Fruit fly (Drosophila melanogaster) whole organism, adult: ENCODE data around the gene CG33689.
A peak's percentile ranks its signal among the peaks of the same experiment; 100 is the strongest.

Experiments used
- CG11617 ChIP-seq: fragments of 200-800 bp; sonication (Bioruptor generic); optimal IDR thresholded peaks from 2 replicates; lab custom pipeline; 2017; ENCODE audit warnings: mild to moderate bottlenecking, missing biosample characterization, missing genetic modification reagents, missing genetic modification characterization
- CG12768 ChIP-seq: fragments of 200-800 bp; sonication (Bioruptor generic); optimal IDR thresholded peaks from 2 replicates; lab custom pipeline; 2017; ENCODE audit warnings: missing biosample characterization, missing genetic modification characterization, mild to moderate bottlenecking, moderate library complexity, missing genetic modification reagents
- CG14711 ChIP-seq: fragments of 200-800 bp; sonication (Bioruptor generic); optimal IDR thresholded peaks from 2 replicates; lab custom pipeline; 2018; ENCODE audit warnings: missing biosample characterization, mild to moderate bottlenecking, missing genetic modification characterization, moderate library complexity
- CG1620 ChIP-seq: fragments of 200-800 bp; sonication (Bioruptor generic); optimal IDR thresholded peaks from 2 replicates; lab custom pipeline; 2016; ENCODE audit warnings: missing biosample characterization, missing genetic modification characterization
- CG33017 ChIP-seq: fragments of 200-800 bp; sonication (Bioruptor generic); optimal IDR thresholded peaks from 2 replicates; lab custom pipeline; 2018; ENCODE audit warnings: missing biosample characterization, mild to moderate bottlenecking, missing genetic modification characterization, moderate library complexity
- CG5204 ChIP-seq: fragments of 200-800 bp; sonication (Bioruptor generic); optimal IDR thresholded peaks from 2 replicates; lab custom pipeline; 2016; ENCODE audit warnings: missing biosample characterization, missing genetic modification characterization
- CG7045 ChIP-seq: fragments of 200-800 bp; sonication (Bioruptor generic); optimal IDR thresholded peaks from 2 replicates; lab custom pipeline; 2017; ENCODE audit warnings: missing biosample characterization, mild to moderate bottlenecking, missing genetic modification characterization
- CG7101 ChIP-seq: fragments of 200-800 bp; sonication (Bioruptor generic); optimal IDR thresholded peaks from 2 replicates; lab custom pipeline; 2018; ENCODE audit warnings: missing biosample characterization, mild to moderate bottlenecking, missing genetic modification characterization, moderate library complexity
- Clk ChIP-seq: fragments of 200-800 bp; sonication (Bioruptor generic); optimal IDR thresholded peaks from 2 replicates; lab custom pipeline; 2017; ENCODE audit warnings: missing biosample characterization, missing genetic modification characterization
- Crg-1 ChIP-seq: fragments of 200-800 bp; sonication (Bioruptor generic); optimal IDR thresholded peaks from 2 replicates; lab custom pipeline; 2016; ENCODE audit warnings: missing biosample characterization, missing genetic modification characterization
- Hr96 ChIP-seq: fragments of 200-800 bp; sonication (Bioruptor generic); optimal IDR thresholded peaks from 2 replicates; lab custom pipeline; 2016; ENCODE audit warnings: missing biosample characterization, missing genetic modification characterization
- Mnt ChIP-seq: fragments of 200-800 bp; sonication (Bioruptor generic); optimal IDR thresholded peaks from 2 replicates; lab custom pipeline; 2016; ENCODE audit warnings: missing biosample characterization, mild to moderate bottlenecking, missing genetic modification characterization
- bab1 ChIP-seq: fragments of 200-800 bp; sonication (Bioruptor generic); optimal IDR thresholded peaks from 3 replicates; lab custom pipeline; 2019; ENCODE audit warnings: missing biosample characterization, mild to moderate bottlenecking, missing genetic modification characterization, moderate library complexity
- cic ChIP-seq: fragments of 200-800 bp; sonication (Bioruptor generic); optimal IDR thresholded peaks from 2 replicates; lab custom pipeline; 2017; ENCODE audit warnings: missing biosample characterization, mild to moderate bottlenecking, missing genetic modification characterization, moderate library complexity
- cnc ChIP-seq, 2 experiments: fragments of >200 bp; optimal IDR thresholded peaks; 2 replicates each; lab custom pipeline; 2017
- kay ChIP-seq: fragments of 200-800 bp; sonication (Bioruptor generic); peaks from one replicate; lab custom pipeline; 2016; ENCODE audit warnings: missing biosample characterization, missing genetic modification characterization, borderline replicate concordance
- ovo ChIP-seq: fragments of 200-800 bp; sonication (Bioruptor generic); optimal IDR thresholded peaks from 2 replicates; lab custom pipeline; 2016; ENCODE audit warnings: missing biosample characterization, missing genetic modification characterization
- pad ChIP-seq: fragments of 200-800 bp; sonication (Bioruptor generic); optimal IDR thresholded peaks from 3 replicates; lab custom pipeline; 2017; ENCODE audit warnings: missing biosample characterization, missing genetic modification characterization, mild to moderate bottlenecking, moderate library complexity, missing genetic modification reagents
- tj ChIP-seq: fragments of 200-800 bp; sonication (Bioruptor generic); optimal IDR thresholded peaks from 3 replicates; lab custom pipeline; 2017; ENCODE audit warnings: missing biosample characterization, mild to moderate bottlenecking, missing genetic modification characterization, moderate library complexity
- toe ChIP-seq: fragments of 200-800 bp; sonication (Bioruptor generic); optimal IDR thresholded peaks from 2 replicates; lab custom pipeline; 2016; ENCODE audit warnings: missing biosample characterization, missing genetic modification characterization

Gene CG33689

dm6 chr3L:16176492-16176891, 23.5 kb upstream of the CG33689 start:
- no peak for TF ChIP-seq CG33017 (tag; lab: Kevin White, UChicago)
- TF ChIP-seq pad = no peak
- TF ChIP-seq CG5204 = no peak
- no peak for TF ChIP-seq ovo (GFP tag; lab: Kevin White, UChicago)
- TF ChIP-seq cnc (optimal IDR thresholded peaks at IDR 0.05; lab: Kevin White, UChicago) = no peak
- TF ChIP-seq tj (GFP tag; lab: Kevin White, UChicago) = no peak
- no peak for TF ChIP-seq CG12768 (GFP tag; lab: Kevin White, UChicago)
- no peak for TF ChIP-seq cic (GFP tag; lab: Kevin White, UChicago)

dm6 chr3L:16177309-16177708, 22.7 kb upstream of the CG33689 start:
- TF ChIP-seq Hr96 (no peak), CG12768 (GFP tag; lab: Kevin White, UChicago) (no peak), CG33017 (tag; lab: Kevin White, UChicago) (no peak), tj (GFP tag; lab: Kevin White, UChicago) (no peak), CG11617 (GFP tag; lab: Kevin White, UChicago) (no peak), Clk (GFP tag; lab: Kevin White, UChicago) (no peak), Crg-1 (GFP tag; lab: Kevin White, UChicago) (no peak), ovo (GFP tag; lab: Kevin White, UChicago) (no peak)

dm6 chr3L:16177751-16178150, 22.3 kb upstream of the CG33689 start:
- no peak for TF ChIP-seq Hr96
- no peak for TF ChIP-seq pad
- no peak for TF ChIP-seq CG11617 (GFP tag; lab: Kevin White, UChicago)
- TF ChIP-seq CG1620 = no peak
- TF ChIP-seq CG12768 (GFP tag; lab: Kevin White, UChicago) = no peak
- TF ChIP-seq ovo (GFP tag; lab: Kevin White, UChicago) = no peak
- no peak for TF ChIP-seq toe (GFP tag; lab: Kevin White, UChicago)
- no peak for TF ChIP-seq bab1
- TF ChIP-seq Mnt = no peak

- peak; percentile 4 for TF ChIP-seq CG5204
- TF ChIP-seq Clk (GFP tag; lab: Kevin White, UChicago) = no peak
- TF ChIP-seq CG7045 = no peak
Measured at dm6 chr3L:16178433-16178832, 21.6 kb upstream of the CG33689 start.

- no peak for TF ChIP-seq toe (GFP tag; lab: Kevin White, UChicago)
- no peak for TF ChIP-seq CG7045
- no peak for TF ChIP-seq CG7101 (tag; lab: Kevin White, UChicago)
- no peak for TF ChIP-seq Hr96
- TF ChIP-seq pad = no peak
- TF ChIP-seq CG11617 (GFP tag; lab: Kevin White, UChicago) = no peak
- TF ChIP-seq tj (GFP tag; lab: Kevin White, UChicago) = no peak
- TF ChIP-seq cic (GFP tag; lab: Kevin White, UChicago) = no peak
- TF ChIP-seq Crg-1 (GFP tag; lab: Kevin White, UChicago) = no peak
- no peak for TF ChIP-seq CG33017 (tag; lab: Kevin White, UChicago)
- TF ChIP-seq ovo (GFP tag; lab: Kevin White, UChicago) = no peak
Measured at dm6 chr3L:16181330-16181830, 18.6 kb upstream of the CG33689 start.

- TF ChIP-seq tj (GFP tag; lab: Kevin White, UChicago) (no peak), CG7101 (tag; lab: Kevin White, UChicago) (no peak)
Measured at dm6 chr3L:16182633-16183462, 17.2 kb upstream of the CG33689 start.

- TF ChIP-seq bab1 = no peak
- TF ChIP-seq tj (GFP tag; lab: Kevin White, UChicago) = no peak
- no peak for TF ChIP-seq CG7045
- TF ChIP-seq Crg-1 (GFP tag; lab: Kevin White, UChicago) = no peak
- TF ChIP-seq Mnt = no peak
- TF ChIP-seq CG7101 (tag; lab: Kevin White, UChicago) = no peak
Measured at dm6 chr3L:16183493-16183892, 16.5 kb upstream of the CG33689 start.

- TF ChIP-seq CG33017 (tag; lab: Kevin White, UChicago) (no peak), bab1 (no peak), CG12768 (GFP tag; lab: Kevin White, UChicago) (no peak), kay (no peak), cic (GFP tag; lab: Kevin White, UChicago) (no peak), Crg-1 (GFP tag; lab: Kevin White, UChicago) (no peak), Clk (GFP tag; lab: Kevin White, UChicago) (no peak), CG5204 (no peak), CG11617 (GFP tag; lab: Kevin White, UChicago) (no peak), cnc (optimal IDR thresholded peaks at IDR 0.05; lab: Kevin White, UChicago) (no peak), CG7045 (no peak), CG1620 (no peak), ovo (GFP tag; lab: Kevin White, UChicago) (no peak), tj (GFP tag; lab: Kevin White, UChicago) (no peak), CG14711 (tag; lab: Kevin White, UChicago) (no peak), pad (no peak), Mnt (no peak), Hr96 (no peak), toe (GFP tag; lab: Kevin White, UChicago) (no peak)
Measured at dm6 chr3L:16189058-16189924, 10.7 kb upstream of the CG33689 start.
